Worm (Caenorhabditis elegans) whole organism, midembryonic: ENCODE data around the gene T06E6.1.

Experiments
- T22C8.4 ChIP-seq: fragments of 200-800 bp; sonication (Bioruptor generic); IDR thresholded peaks from 2 replicates; pipeline ENCODE4 v1.3.6; 2022; ENCODE audit warnings: missing genetic modification characterization, missing compliant biosample characterization
- cog-1 ChIP-seq: sonication (generic microtip); optimal IDR thresholded peaks from 2 replicates; lab custom pipeline; 2016; ENCODE audit warnings: missing genetic modification characterization, missing compliant biosample characterization
- flt-1 ChIP-seq: fragments of 200-800 bp; sonication (Bioruptor generic); IDR thresholded peaks from 2 replicates; pipeline ENCODE4 v1.3.6; 2022; ENCODE audit warnings: missing genetic modification characterization, missing compliant biosample characterization
- klf-2 ChIP-seq: fragments of 200-800 bp; sonication (Bioruptor generic); conservative IDR thresholded peaks from 2 replicates; pipeline ENCODE4 v1.3.6; 2022; ENCODE audit warnings: missing genetic modification reagents, missing genetic modification characterization, missing compliant biosample characterization
- med-1 ChIP-seq: sonication (generic microtip); optimal IDR thresholded peaks from 2 replicates; lab custom pipeline; 2017; ENCODE audit warnings: missing genetic modification characterization, mild to moderate bottlenecking, missing compliant biosample characterization, antibody characterized with exemption, missing genetic modification reagents; ENCODE audit not compliant: insufficient read depth
- ref-1 ChIP-seq: fragments of 200-800 bp; sonication (Bioruptor generic); conservative IDR thresholded peaks from 2 replicates; pipeline ENCODE4 v1.3.6; 2022; ENCODE audit warnings: missing genetic modification reagents, missing genetic modification characterization, missing compliant biosample characterization
- tab-1 ChIP-seq: fragments of 200-800 bp; sonication (Bioruptor generic); IDR thresholded peaks from 2 replicates; pipeline ENCODE4 v1.3.6; 2022; ENCODE audit warnings: missing genetic modification characterization, missing compliant biosample characterization
- ztf-23 ChIP-seq: fragments of 200-800 bp; sonication (Bioruptor generic); IDR thresholded peaks from 2 replicates; pipeline ENCODE4 v1.3.6; 2022; ENCODE audit warnings: missing genetic modification reagents, missing genetic modification characterization, missing compliant biosample characterization
- ztf-29 ChIP-seq: fragments of 200-800 bp; sonication (Bioruptor generic); IDR thresholded peaks from 2 replicates; pipeline ENCODE4 v1.3.6; 2022; ENCODE audit warnings: missing genetic modification reagents, missing genetic modification characterization, missing compliant biosample characterization

Gene T06E6.1

ce11 chrV:15394906-15395305, at the start of gene T06E6.1:
Gene T06E6.1, minus strand, starts transcription at chrV:15394961.
- TF ChIP-seq klf-2 (GFP tag; lab: Robert Waterston, UW) = no peak

ce11 chrV:15444188-15444587, 49.4 kb upstream of the T06E6.1 start, which contains the start of gene T26H5.11:
Gene T26H5.11, minus strand, starts transcription at chrV:15444288.
- TF ChIP-seq ref-1 (GFP tag; lab: Robert Waterston, UW) (no peak), klf-2 (GFP tag; lab: Robert Waterston, UW) (no peak), ztf-29 (GFP tag; lab: Robert Waterston, UW) (no peak), T22C8.4 (GFP tag; lab: Robert Waterston, UW) (no peak), tab-1 (GFP tag; lab: Robert Waterston, UW) (no peak), ztf-23 (GFP tag; lab: Robert Waterston, UW) (no peak), flt-1 (GFP tag; lab: Robert Waterston, UW) (no peak), cog-1 (tag; lab: Kevin White, UChicago) (no peak), med-1 (GFP tag; lab: Kevin White, UChicago) (no peak)

ce11 chrV:15443708-15444107, 48.9 kb upstream of the T06E6.1 start, which contains the start of gene T26H5.10:
Gene T26H5.10, minus strand, starts transcription at chrV:15443808.
- no peak for TF ChIP-seq med-1 (GFP tag; lab: Kevin White, UChicago)
- TF ChIP-seq ztf-29 (GFP tag; lab: Robert Waterston, UW) = no peak
- no peak for TF ChIP-seq ref-1 (GFP tag; lab: Robert Waterston, UW)
- TF ChIP-seq T22C8.4 (GFP tag; lab: Robert Waterston, UW) = no peak
- no peak for TF ChIP-seq flt-1 (GFP tag; lab: Robert Waterston, UW)

ce11 chrV:15442384-15442783, 47.6 kb upstream of the T06E6.1 start:
- no peak for TF ChIP-seq med-1 (GFP tag; lab: Kevin White, UChicago)
- TF ChIP-seq ztf-23 (GFP tag; lab: Robert Waterston, UW) = no peak
- no peak for TF ChIP-seq ztf-29 (GFP tag; lab: Robert Waterston, UW)
- TF ChIP-seq flt-1 (GFP tag; lab: Robert Waterston, UW) = no peak
- no peak for TF ChIP-seq T22C8.4 (GFP tag; lab: Robert Waterston, UW)
- no peak for TF ChIP-seq ref-1 (GFP tag; lab: Robert Waterston, UW)

ce11 chrV:15436133-15436532, 41.4 kb upstream of the T06E6.1 start:
- TF ChIP-seq cog-1 (tag; lab: Kevin White, UChicago) = no peak
- no peak for TF ChIP-seq T22C8.4 (GFP tag; lab: Robert Waterston, UW)
- TF ChIP-seq klf-2 (GFP tag; lab: Robert Waterston, UW) = no peak

- no peak for TF ChIP-seq cog-1 (tag; lab: Kevin White, UChicago)
- no peak for TF ChIP-seq ref-1 (GFP tag; lab: Robert Waterston, UW)
- no peak for TF ChIP-seq T22C8.4 (GFP tag; lab: Robert Waterston, UW)
- TF ChIP-seq ztf-29 (GFP tag; lab: Robert Waterston, UW) = no peak
- TF ChIP-seq klf-2 (GFP tag; lab: Robert Waterston, UW) = no peak
- TF ChIP-seq ztf-23 (GFP tag; lab: Robert Waterston, UW) = no peak
- TF ChIP-seq tab-1 (GFP tag; lab: Robert Waterston, UW) = no peak
- no peak for TF ChIP-seq med-1 (GFP tag; lab: Kevin White, UChicago)
- TF ChIP-seq flt-1 (GFP tag; lab: Robert Waterston, UW) = no peak
Measured at ce11 chrV:15434647-15435046, 39.9 kb upstream of the T06E6.1 start.

- TF ChIP-seq ref-1 (GFP tag; lab: Robert Waterston, UW) (no peak), flt-1 (GFP tag; lab: Robert Waterston, UW) (no peak), med-1 (GFP tag; lab: Kevin White, UChicago) (no peak), T22C8.4 (GFP tag; lab: Robert Waterston, UW) (no peak), ztf-23 (GFP tag; lab: Robert Waterston, UW) (no peak), tab-1 (GFP tag; lab: Robert Waterston, UW) (no peak), klf-2 (GFP tag; lab: Robert Waterston, UW) (no peak), cog-1 (tag; lab: Kevin White, UChicago) (no peak)
Measured at ce11 chrV:15432457-15432856, 37.7 kb upstream of the T06E6.1 start, which contains the start of gene T26H5.8. Gene T26H5.8, minus strand, starts transcription at chrV:15432726.

ce11 chrV:15431322-15432052, 36.7 kb upstream of the T06E6.1 start:
- TF ChIP-seq T22C8.4 (GFP tag; lab: Robert Waterston, UW) = no peak
- TF ChIP-seq cog-1 (tag; lab: Kevin White, UChicago) = no peak
- TF ChIP-seq ztf-29 (GFP tag; lab: Robert Waterston, UW) = no peak
- TF ChIP-seq ztf-23 (GFP tag; lab: Robert Waterston, UW) = no peak
- no peak for TF ChIP-seq flt-1 (GFP tag; lab: Robert Waterston, UW)
- no peak for TF ChIP-seq klf-2 (GFP tag; lab: Robert Waterston, UW)
- TF ChIP-seq med-1 (GFP tag; lab: Kevin White, UChicago) = no peak
- TF ChIP-seq ref-1 (GFP tag; lab: Robert Waterston, UW) = no peak
- no peak for TF ChIP-seq tab-1 (GFP tag; lab: Robert Waterston, UW)

- TF ChIP-seq tab-1 (GFP tag; lab: Robert Waterston, UW) = no peak
- no peak for TF ChIP-seq T22C8.4 (GFP tag; lab: Robert Waterston, UW)
- no peak for TF ChIP-seq flt-1 (GFP tag; lab: Robert Waterston, UW)
- TF ChIP-seq cog-1 (tag; lab: Kevin White, UChicago) = no peak
- no peak for TF ChIP-seq ztf-23 (GFP tag; lab: Robert Waterston, UW)
- TF ChIP-seq med-1 (GFP tag; lab: Kevin White, UChicago) = no peak
- TF ChIP-seq ztf-29 (GFP tag; lab: Robert Waterston, UW) = no peak
- TF ChIP-seq ref-1 (GFP tag; lab: Robert Waterston, UW) = no peak
- no peak for TF ChIP-seq klf-2 (GFP tag; lab: Robert Waterston, UW)
Measured at ce11 chrV:15426944-15427343, 32.2 kb upstream of the T06E6.1 start, which contains the start of gene fbxa-209. Gene fbxa-209, minus strand, starts transcription at chrV:15427044.
